Worm (Caenorhabditis elegans) whole organism, late embryonic: ENCODE measurements around the gene K03B8.6.
A peak's percentile ranks its signal among the peaks of the same experiment; 100 is the strongest.

Experiments
- C08G9.2 ChIP-seq: sonication (generic microtip); optimal IDR thresholded peaks from 2 replicates; lab custom pipeline; 2016; ENCODE audit warnings: mild to moderate bottlenecking, missing genetic modification characterization, moderate library complexity, missing compliant biosample characterization
- C38D4.7 ChIP-seq: fragments of 200-800 bp; sonication (Bioruptor generic); optimal IDR thresholded peaks from 2 replicates; lab custom pipeline; 2018; ENCODE audit warnings: mild to moderate bottlenecking, missing genetic modification characterization, moderate library complexity, missing compliant biosample characterization
- F13H6.1 ChIP-seq: sonication (generic microtip); optimal IDR thresholded peaks from 2 replicates; lab custom pipeline; 2016; ENCODE audit warnings: missing genetic modification characterization, missing compliant biosample characterization
- K02D7.2 ChIP-seq: sonication (generic microtip); optimal IDR thresholded peaks from 2 replicates; lab custom pipeline; 2017; ENCODE audit warnings: mild to moderate bottlenecking, missing genetic modification characterization, missing compliant biosample characterization
- K09A11.1 ChIP-seq: sonication (generic microtip); optimal IDR thresholded peaks from 2 replicates; lab custom pipeline; 2017; ENCODE audit warnings: antibody characterized with exemption, mild to moderate bottlenecking, missing genetic modification characterization, missing compliant biosample characterization; ENCODE audit not compliant: insufficient read depth
- Y22D7AL.16 ChIP-seq: sonication (generic microtip); optimal IDR thresholded peaks from 2 replicates; lab custom pipeline; 2016; ENCODE audit warnings: missing genetic modification characterization, missing compliant biosample characterization
- ahr-1 ChIP-seq: sonication (generic microtip); optimal IDR thresholded peaks from 2 replicates; lab custom pipeline; 2016; ENCODE audit warnings: missing genetic modification characterization, missing compliant biosample characterization
- ceh-18 ChIP-seq: sonication (generic microtip); optimal IDR thresholded peaks from 2 replicates; lab custom pipeline; 2016; ENCODE audit warnings: missing genetic modification characterization, missing compliant biosample characterization
- ceh-19 ChIP-seq: fragments of 200-800 bp; sonication (Bioruptor generic); optimal IDR thresholded peaks from 2 replicates; lab custom pipeline; 2018; ENCODE audit warnings: mild to moderate bottlenecking, missing genetic modification characterization, missing compliant biosample characterization
- ceh-22 ChIP-seq: sonication (generic microtip); optimal IDR thresholded peaks from 2 replicates; lab custom pipeline; 2017; ENCODE audit warnings: missing biosample characterization, missing genetic modification characterization
- ceh-30 ChIP-seq: fragments of 150-350 bp; optimal IDR thresholded peaks from 2 replicates; lab custom pipeline; 2014; ENCODE audit warnings: missing biosample characterization, missing genetic modification characterization
- ceh-31 ChIP-seq: sonication (generic microtip); optimal IDR thresholded peaks from 2 replicates; lab custom pipeline; 2016; ENCODE audit warnings: missing genetic modification characterization, missing compliant biosample characterization
- ceh-6 ChIP-seq: fragments of 200-800 bp; sonication (Bioruptor generic); optimal IDR thresholded peaks from 2 replicates; lab custom pipeline; 2018; ENCODE audit warnings: mild to moderate bottlenecking, missing genetic modification characterization, missing compliant biosample characterization
- ceh-9 ChIP-seq: sonication (generic microtip); optimal IDR thresholded peaks from 2 replicates; lab custom pipeline; 2016; ENCODE audit warnings: mild to moderate bottlenecking, missing genetic modification characterization, inconsistent platforms, missing compliant biosample characterization
- che-1 ChIP-seq: sonication (generic microtip); optimal IDR thresholded peaks from 2 replicates; lab custom pipeline; 2016; ENCODE audit warnings: mild to moderate bottlenecking, missing genetic modification characterization, missing compliant biosample characterization
- dve-1 ChIP-seq: sonication (generic microtip); optimal IDR thresholded peaks from 2 replicates; lab custom pipeline; 2017; ENCODE audit warnings: antibody characterized with exemption, mild to moderate bottlenecking, missing genetic modification characterization, missing compliant biosample characterization
- elt-2 ChIP-seq: sonication (generic microtip); optimal IDR thresholded peaks from 2 replicates; lab custom pipeline; 2016; ENCODE audit warnings: missing genetic modification reagents, missing genetic modification characterization, missing compliant biosample characterization
- fax-1 ChIP-seq: sonication (generic microtip); optimal IDR thresholded peaks from 2 replicates; lab custom pipeline; 2016; ENCODE audit warnings: missing genotype, missing genetic modification characterization, missing compliant biosample characterization
- gmeb-2 ChIP-seq: sonication (generic microtip); optimal IDR thresholded peaks from 2 replicates; lab custom pipeline; 2016; ENCODE audit warnings: missing genetic modification characterization, inconsistent platforms, missing compliant biosample characterization
- hlh-30 ChIP-seq: sonication (generic microtip); optimal IDR thresholded peaks from 2 replicates; lab custom pipeline; 2017; ENCODE audit warnings: antibody characterized with exemption, missing genetic modification characterization, missing compliant biosample characterization; ENCODE audit not compliant: insufficient read depth
- madf-2 ChIP-seq: sonication (generic microtip); optimal IDR thresholded peaks from 2 replicates; lab custom pipeline; 2017; ENCODE audit warnings: missing genetic modification characterization, missing compliant biosample characterization
- odd-2 ChIP-seq: sonication (generic microtip); optimal IDR thresholded peaks from 2 replicates; lab custom pipeline; 2017; ENCODE audit warnings: antibody characterized with exemption, mild to moderate bottlenecking, missing genetic modification characterization, missing compliant biosample characterization
- pag-3 ChIP-seq: sonication (generic microtip); optimal IDR thresholded peaks from 2 replicates; lab custom pipeline; 2016; ENCODE audit warnings: missing compliant biosample characterization, missing genetic modification characterization, borderline replicate concordance
- pat-9 ChIP-seq: fragments of 200-800 bp; sonication (Bioruptor generic); optimal IDR thresholded peaks from 2 replicates; lab custom pipeline; 2018; ENCODE audit warnings: mild to moderate bottlenecking, missing genetic modification characterization, moderate library complexity, missing compliant biosample characterization
- pha-4 ChIP-seq: fragments of 150-350 bp; optimal IDR thresholded peaks from 2 replicates; lab custom pipeline; 2018; ENCODE audit warnings: missing biosample characterization, missing genetic modification reagents, missing genetic modification characterization
- pros-1 ChIP-seq: fragments of 150-350 bp; optimal IDR thresholded peaks from 2 replicates; lab custom pipeline; 2014; ENCODE audit warnings: missing biosample characterization, missing genetic modification reagents, missing genetic modification characterization
- ref-2 ChIP-seq: sonication (generic microtip); optimal IDR thresholded peaks from 2 replicates; lab custom pipeline; 2016; ENCODE audit warnings: missing genetic modification characterization, missing compliant biosample characterization
- rnt-1 ChIP-seq: sonication (generic microtip); optimal IDR thresholded peaks from 2 replicates; lab custom pipeline; 2016; ENCODE audit warnings: missing genetic modification characterization, missing compliant biosample characterization
- sox-2 ChIP-seq: fragments of 200-800 bp; sonication (Bioruptor generic); IDR thresholded peaks from 2 replicates; pipeline ENCODE4 v1.3.6; 2022; ENCODE audit warnings: missing genetic modification reagents, missing genetic modification characterization, missing compliant biosample characterization
- ttx-3 ChIP-seq: sonication (generic microtip); optimal IDR thresholded peaks from 2 replicates; lab custom pipeline; 2016; ENCODE audit warnings: missing genetic modification reagents, missing genetic modification characterization, missing compliant biosample characterization
- unc-42 ChIP-seq: sonication (generic microtip); optimal IDR thresholded peaks from 2 replicates; lab custom pipeline; 2016; ENCODE audit warnings: missing genotype, missing genetic modification characterization, missing compliant biosample characterization
- unc-55 ChIP-seq: sonication (generic microtip); optimal IDR thresholded peaks from 2 replicates; lab custom pipeline; 2017; ENCODE audit warnings: missing biosample characterization, missing genetic modification reagents, missing genetic modification characterization
- unc-86 ChIP-seq: sonication (generic microtip); optimal IDR thresholded peaks from 2 replicates; lab custom pipeline; 2016; ENCODE audit warnings: missing genetic modification characterization, missing compliant biosample characterization
- zip-5 ChIP-seq: sonication (generic microtip); optimal IDR thresholded peaks from 2 replicates; lab custom pipeline; 2016; ENCODE audit warnings: missing genetic modification characterization, missing compliant biosample characterization
- ztf-16 ChIP-seq: sonication (generic microtip); optimal IDR thresholded peaks from 2 replicates; lab custom pipeline; 2017; ENCODE audit warnings: missing genetic modification characterization, missing compliant biosample characterization

The K03B8.6 gene

DNA sequence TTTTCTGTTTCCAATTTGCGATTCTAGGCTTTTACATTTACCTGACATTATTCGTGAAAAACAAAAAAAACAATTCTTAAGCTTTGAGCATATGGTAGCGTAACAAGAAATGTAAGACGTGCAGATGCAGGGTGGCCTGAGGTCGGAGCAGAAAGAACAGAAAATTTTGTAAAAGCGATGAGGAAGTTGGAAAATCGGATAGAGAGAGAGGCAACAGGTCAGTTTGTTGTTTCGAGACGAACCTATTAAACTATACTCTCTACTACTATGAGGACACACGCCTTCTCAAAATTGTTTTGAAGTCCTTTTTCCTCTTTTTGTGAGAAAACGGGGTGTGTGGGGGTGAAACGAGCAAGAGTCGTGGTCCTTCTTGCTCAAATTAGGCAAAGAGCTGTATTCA, 14.2 kb downstream of the K03B8.6 start, which contains the start of gene des-2:
Gene des-2, minus strand, starts transcription at position 101 of the 400 bp plus-strand sequence.
- TF ChIP-seq ztf-16 (no peak), che-1 (no peak), pros-1 (no peak), ceh-22 (tag; lab: Kevin White, UChicago) (no peak), ceh-30 (tag; lab: Kevin White, UChicago) (no peak), K09A11.1 (no peak), unc-86 (tag; lab: Kevin White, UChicago) (no peak), dve-1 (tag; lab: Kevin White, UChicago) (no peak), madf-2 (tag; lab: Kevin White, UChicago) (no peak), C08G9.2 (tag; lab: Kevin White, UChicago) (no peak), unc-55 (GFP tag; lab: Kevin White, UChicago) (no peak), fax-1 (tag; lab: Kevin White, UChicago) (no peak), ceh-19 (no peak), ceh-18 (tag; lab: Kevin White, UChicago) (no peak), sox-2 (no peak), ahr-1 (tag; lab: Kevin White, UChicago) (no peak), pag-3 (tag; lab: Kevin White, UChicago) (no peak), F13H6.1 (tag; lab: Kevin White, UChicago) (no peak)

DNA sequence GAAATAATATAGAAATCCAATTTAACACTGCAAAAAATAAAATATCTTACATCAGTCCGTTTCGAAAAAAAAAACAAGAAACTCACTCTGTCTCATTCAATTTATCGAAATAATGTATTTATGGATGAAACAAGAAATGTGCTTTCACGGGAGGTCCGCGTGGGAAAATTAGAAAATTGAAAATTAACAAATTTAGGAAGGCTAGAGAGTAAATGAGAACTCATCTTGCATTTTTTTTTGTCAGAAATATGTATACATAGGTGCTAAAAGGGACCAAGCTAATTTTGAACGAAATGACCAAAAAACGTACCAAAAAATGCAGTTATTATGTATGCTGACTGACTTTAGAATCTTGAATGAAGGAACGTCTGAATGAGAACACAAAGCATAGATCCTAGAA, 17.2 kb downstream of the K03B8.6 start, which contains the start of gene T26H10.2:
Gene T26H10.2, minus strand, starts transcription at position 101 of the 400 bp plus-strand sequence.
- no peak for TF ChIP-seq sox-2
- no peak for TF ChIP-seq C38D4.7 (GFP tag; lab: Kevin White, UChicago)
- TF ChIP-seq ztf-16, result no peak
- TF ChIP-seq elt-2 (tag; lab: Kevin White, UChicago), result no peak
- no peak for TF ChIP-seq unc-55 (GFP tag; lab: Kevin White, UChicago)
- TF ChIP-seq Y22D7AL.16, result no peak
- no peak for TF ChIP-seq F13H6.1 (tag; lab: Kevin White, UChicago)

DNA sequence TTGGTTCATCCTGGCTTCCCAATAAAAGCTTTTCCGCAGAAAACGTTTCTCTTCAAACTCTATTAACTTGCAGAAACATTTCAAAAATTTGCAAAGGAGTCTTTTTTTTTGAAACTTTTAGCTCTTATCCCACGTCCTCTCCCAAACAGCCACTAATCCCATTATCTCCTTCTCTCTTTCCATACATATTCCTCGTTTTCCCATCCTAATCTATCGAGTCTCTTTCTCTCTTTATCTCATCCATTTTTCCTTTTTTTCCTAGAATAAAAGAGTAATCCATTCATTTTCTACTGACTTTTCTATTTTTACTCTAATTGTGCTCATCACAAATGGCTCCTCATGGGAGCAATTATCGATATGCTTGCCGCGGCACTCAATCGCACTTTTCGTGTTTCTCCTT, 21.3 kb downstream of the K03B8.6 start:
- TF ChIP-seq unc-42 (tag; lab: Kevin White, UChicago), result peak; percentile 83
- TF ChIP-seq ref-2 (tag; lab: Kevin White, UChicago), result no peak
- TF ChIP-seq ceh-31, result peak; percentile 19
- TF ChIP-seq pat-9, result no peak
- no peak for TF ChIP-seq ceh-6 (GFP tag; lab: Kevin White, UChicago)

- TF ChIP-seq K02D7.2 (tag; lab: Kevin White, UChicago) (no peak), unc-42 (tag; lab: Kevin White, UChicago) (peak; percentile 40)
- TF ChIP-seq, all 69 proteins: peak for 1
Observed at ce11 chrV:11430823-11431222, 23.4 kb downstream of the K03B8.6 start.

DNA sequence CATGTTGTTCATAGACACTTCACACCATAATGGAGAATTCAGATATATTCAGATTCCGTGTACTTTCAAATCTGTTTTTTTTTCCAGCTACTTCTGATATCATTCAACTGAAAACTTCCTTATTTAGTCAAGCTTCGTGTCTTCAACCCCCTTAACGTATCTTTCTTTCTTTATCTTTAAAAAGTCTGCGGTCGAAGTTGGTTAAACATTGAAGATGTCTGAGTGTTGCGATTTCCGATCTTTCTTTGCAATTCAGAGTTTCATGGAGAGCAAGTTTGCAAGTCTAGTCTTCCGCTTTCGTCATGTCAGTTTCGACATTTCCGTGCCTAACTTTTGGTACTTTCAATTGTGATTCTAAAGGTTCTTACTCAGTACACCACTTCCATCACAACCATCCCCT, 27.9 kb downstream of the K03B8.6 start:
- no peak for TF ChIP-seq ttx-3 (tag; lab: Kevin White, UChicago)
- TF ChIP-seq pha-4, result no peak
- no peak for TF ChIP-seq odd-2 (tag; lab: Kevin White, UChicago)
- no peak for TF ChIP-seq elt-2 (tag; lab: Kevin White, UChicago)
- no peak for TF ChIP-seq madf-2 (tag; lab: Kevin White, UChicago)
- TF ChIP-seq unc-42 (tag; lab: Kevin White, UChicago), result no peak
- no peak for TF ChIP-seq ceh-31
- no peak for TF ChIP-seq ztf-16
- TF ChIP-seq K09A11.1, result no peak
- no peak for TF ChIP-seq hlh-30 (tag; lab: Kevin White, UChicago)
- no peak for TF ChIP-seq zip-5 (tag; lab: Kevin White, UChicago)
- no peak for TF ChIP-seq gmeb-2 (tag; lab: Kevin White, UChicago)
- TF ChIP-seq F13H6.1 (tag; lab: Kevin White, UChicago), result no peak
- no peak for TF ChIP-seq C08G9.2 (tag; lab: Kevin White, UChicago)
- TF ChIP-seq rnt-1 (tag; lab: Kevin White, UChicago), result no peak
- TF ChIP-seq ceh-9, result no peak
- TF ChIP-seq K02D7.2 (tag; lab: Kevin White, UChicago), result no peak
- no peak for TF ChIP-seq dve-1 (tag; lab: Kevin White, UChicago)
- TF ChIP-seq, all 69 proteins: peak for 0
